Worm (Caenorhabditis elegans) whole organism, L1 larva: ENCODE measurements around the gene rpt-3.

Experiments used
- C04F5.9 ChIP-seq: sonication (generic microtip); optimal IDR thresholded peaks from 2 replicates; lab custom pipeline; 2016; ENCODE audit warnings: missing genetic modification characterization, missing compliant biosample characterization
- C34B4.2 ChIP-seq: sonication (generic microtip); optimal IDR thresholded peaks from 2 replicates; lab custom pipeline; 2017; ENCODE audit warnings: mild to moderate bottlenecking, missing genetic modification characterization, missing compliant biosample characterization
- F16B12.6 ChIP-seq: fragments of 150-350 bp; optimal IDR thresholded peaks from 2 replicates; lab custom pipeline; 2014; ENCODE audit warnings: missing biosample characterization, missing genetic modification characterization
- alr-1 ChIP-seq: fragments of 200-800 bp; sonication (Bioruptor generic); optimal IDR thresholded peaks from 2 replicates; lab custom pipeline; 2018; ENCODE audit warnings: borderline replicate concordance, mild to moderate bottlenecking, missing genetic modification characterization, missing compliant biosample characterization
- ama-1 ChIP-seq: fragments of 150-350 bp; optimal IDR thresholded peaks from 2 replicates; lab custom pipeline; 2014
- ceh-8 ChIP-seq: fragments of 200-800 bp; sonication (Bioruptor generic); optimal IDR thresholded peaks from 2 replicates; lab custom pipeline; 2018; ENCODE audit warnings: mild to moderate bottlenecking, missing genetic modification characterization, moderate library complexity, missing compliant biosample characterization
- ceh-82 ChIP-seq, 3 experiments: fragments of 150-350 bp in 1 of 3; sonication (generic microtip) in 2 of 3; optimal IDR thresholded peaks; 2 replicates each; lab custom pipeline; 2014 to 2017; ENCODE audit warnings: missing biosample characterization in 3 of 3, missing genetic modification characterization in 3 of 3
- ces-1 ChIP-seq: fragments of 150-350 bp; optimal IDR thresholded peaks from 2 replicates; lab custom pipeline; 2014; ENCODE audit warnings: missing biosample characterization, missing genetic modification reagents, missing genetic modification characterization
- dpl-1 ChIP-seq, 3 experiments: fragments of 150-350 bp in 2 of 3; sonication (generic microtip) in 1 of 3; optimal IDR thresholded peaks; 2 replicates each; lab custom pipeline; 2014 to 2017; ENCODE audit warnings: missing biosample characterization in 3 of 3, missing genetic modification characterization in 3 of 3, missing genetic modification reagents in 3 of 3
- efl-1 ChIP-seq, 4 experiments: fragments of 150-350 bp; optimal IDR thresholded peaks in 3 of 4; peaks in 1 of 4; 1 replicate in 1 of 4; 2 replicates in 3 of 4; lab custom pipeline; 2014; ENCODE audit warnings: missing biosample characterization in 2 of 4, missing genetic modification characterization in 2 of 4, missing genetic modification reagents in 2 of 4
- efl-3 ChIP-seq: fragments of 200-800 bp; sonication (Bioruptor generic); optimal IDR thresholded peaks from 2 replicates; lab custom pipeline; 2018; ENCODE audit warnings: mild to moderate bottlenecking, missing genetic modification characterization, missing compliant biosample characterization
- egl-13 ChIP-seq: sonication (generic microtip); optimal IDR thresholded peaks from 2 replicates; lab custom pipeline; 2016; ENCODE audit warnings: missing genotype, missing genetic modification reagents, missing genetic modification characterization, missing compliant biosample characterization
- egl-27 ChIP-seq, 2 experiments: fragments of 150-350 bp in 1 of 2; sonication (generic microtip); optimal IDR thresholded peaks; 3 replicates each; lab custom pipeline; 2017 to 2018; ENCODE audit warnings: missing biosample characterization in 2 of 2, missing genetic modification characterization in 2 of 2, missing genetic modification reagents in 2 of 2
- elt-2 ChIP-seq: sonication (generic microtip); optimal IDR thresholded peaks from 2 replicates; lab custom pipeline; 2016; ENCODE audit warnings: missing genetic modification characterization, mild to moderate bottlenecking, inconsistent platforms, missing compliant biosample characterization, missing genetic modification reagents
- elt-3 ChIP-seq, 6 experiments: fragments of 150-350 bp in 1 of 6; sonication (generic microtip); optimal IDR thresholded peaks; 2 replicates each; lab custom pipeline; 2017 to 2018; ENCODE audit warnings: missing biosample characterization in 6 of 6, missing genetic modification characterization in 6 of 6, inconsistent platforms in 1 of 6
- ets-5 ChIP-seq: fragments of 200-800 bp; sonication (Bioruptor generic); IDR thresholded peaks from 2 replicates; pipeline ENCODE4 v1.3.6; 2022; ENCODE audit warnings: missing genetic modification characterization, missing compliant biosample characterization
- fkh-10 ChIP-seq: sonication (generic microtip); optimal IDR thresholded peaks from 2 replicates; lab custom pipeline; 2017; ENCODE audit warnings: missing biosample characterization, missing genetic modification reagents, missing genetic modification characterization
- hlh-4 ChIP-seq: sonication (generic microtip); optimal IDR thresholded peaks from 2 replicates; lab custom pipeline; 2016; ENCODE audit warnings: mild to moderate bottlenecking, missing genetic modification characterization, missing compliant biosample characterization
- hpl-2 ChIP-seq: fragments of 150-350 bp; optimal IDR thresholded peaks from 2 replicates; lab custom pipeline; 2014; ENCODE audit warnings: missing biosample characterization, missing genetic modification reagents, missing genetic modification characterization
- irx-1 ChIP-seq: sonication (generic microtip); optimal IDR thresholded peaks from 2 replicates; lab custom pipeline; 2016; ENCODE audit warnings: missing genetic modification characterization, missing compliant biosample characterization
- isw-1 ChIP-seq: fragments of 200-800 bp; sonication (Bioruptor generic); IDR thresholded peaks from 2 replicates; pipeline ENCODE4 v1.3.6; 2022; ENCODE audit warnings: missing genetic modification characterization, missing compliant biosample characterization
- jun-1 ChIP-seq: fragments of 150-350 bp; optimal IDR thresholded peaks from 2 replicates; lab custom pipeline; 2014; ENCODE audit warnings: missing biosample characterization, missing genetic modification reagents, missing genetic modification characterization
- lin-13 ChIP-seq: fragments of 150-350 bp; optimal IDR thresholded peaks from 2 replicates; lab custom pipeline; 2014; ENCODE audit warnings: missing biosample characterization, missing genetic modification reagents, missing genetic modification characterization
- lin-35 ChIP-seq, 2 experiments: fragments of 150-350 bp; optimal IDR thresholded peaks; 2 replicates each; lab custom pipeline; 2014; ENCODE audit warnings: missing biosample characterization in 2 of 2, missing genetic modification characterization in 2 of 2, missing genetic modification reagents in 2 of 2
- lir-3 ChIP-seq: sonication (generic microtip); optimal IDR thresholded peaks from 2 replicates; lab custom pipeline; 2016; ENCODE audit warnings: mild to moderate bottlenecking, missing genetic modification characterization, moderate library complexity, missing compliant biosample characterization; ENCODE audit not compliant: poor library complexity
- nhr-11 ChIP-seq: fragments of 150-350 bp; optimal IDR thresholded peaks from 2 replicates; lab custom pipeline; 2014; ENCODE audit warnings: missing biosample characterization, missing genetic modification characterization
- nhr-12 ChIP-seq: sonication (generic microtip); optimal IDR thresholded peaks from 2 replicates; lab custom pipeline; 2017; ENCODE audit warnings: missing biosample characterization, missing genetic modification characterization
- nhr-19 ChIP-seq: fragments of 200-800 bp; sonication (Bioruptor generic); conservative IDR thresholded peaks from 2 replicates; pipeline ENCODE4 v1.3.6; 2022; ENCODE audit warnings: missing genetic modification characterization, missing compliant biosample characterization
- nhr-20 ChIP-seq: sonication (generic microtip); optimal IDR thresholded peaks from 2 replicates; lab custom pipeline; 2016; ENCODE audit warnings: mild to moderate bottlenecking, missing genetic modification characterization, missing compliant biosample characterization
- nhr-28 ChIP-seq: fragments of 150-350 bp; optimal IDR thresholded peaks from 2 replicates; lab custom pipeline; 2014; ENCODE audit warnings: missing biosample characterization, missing genetic modification characterization
- nhr-47 ChIP-seq: sonication (generic microtip); optimal IDR thresholded peaks from 2 replicates; lab custom pipeline; 2016; ENCODE audit warnings: mild to moderate bottlenecking, missing genetic modification characterization, moderate library complexity, missing compliant biosample characterization
- nhr-77 ChIP-seq: fragments of 150-350 bp; optimal IDR thresholded peaks from 2 replicates; lab custom pipeline; 2014; ENCODE audit warnings: missing biosample characterization, missing genetic modification characterization
- nhr-84 ChIP-seq: sonication (generic microtip); optimal IDR thresholded peaks from 2 replicates; lab custom pipeline; 2017; ENCODE audit warnings: missing biosample characterization, missing genetic modification characterization
- nhr-85 ChIP-seq: sonication (generic microtip); peaks from one replicate; lab custom pipeline; 2016; ENCODE audit warnings: missing genetic modification characterization, inconsistent platforms, missing compliant biosample characterization
- nhr-90 ChIP-seq: sonication (generic microtip); optimal IDR thresholded peaks from 2 replicates; lab custom pipeline; 2016; ENCODE audit warnings: mild to moderate bottlenecking, missing genetic modification characterization, missing compliant biosample characterization; ENCODE audit not compliant: poor library complexity
- pag-3 ChIP-seq: sonication (generic microtip); optimal IDR thresholded peaks from 2 replicates; lab custom pipeline; 2017; ENCODE audit warnings: missing genetic modification characterization, mild to moderate bottlenecking, missing compliant biosample characterization, antibody characterized with exemption, borderline replicate concordance; ENCODE audit not compliant: insufficient read depth
- pax-3 ChIP-seq: fragments of 200-800 bp; sonication (Bioruptor generic); optimal IDR thresholded peaks from 2 replicates; lab custom pipeline; 2018; ENCODE audit warnings: mild to moderate bottlenecking, missing genetic modification characterization, moderate library complexity, missing compliant biosample characterization
- pqm-1 ChIP-seq: sonication (generic microtip); optimal IDR thresholded peaks from 3 replicates; lab custom pipeline; 2017; ENCODE audit warnings: missing biosample characterization, missing genetic modification characterization
- rnt-1 ChIP-seq: sonication (generic microtip); optimal IDR thresholded peaks from 2 replicates; lab custom pipeline; 2016; ENCODE audit warnings: mild to moderate bottlenecking, missing genetic modification characterization, moderate library complexity, missing compliant biosample characterization
- skn-1 ChIP-seq: fragments of 150-350 bp; optimal IDR thresholded peaks from 2 replicates; lab custom pipeline; 2014; ENCODE audit warnings: missing biosample characterization, missing genetic modification characterization
- snu-23 ChIP-seq: sonication (generic microtip); optimal IDR thresholded peaks from 2 replicates; lab custom pipeline; 2016; ENCODE audit warnings: missing genetic modification characterization, missing compliant biosample characterization
- sptf-1 ChIP-seq: fragments of 150-350 bp; optimal IDR thresholded peaks from 2 replicates; lab custom pipeline; 2014; ENCODE audit warnings: missing biosample characterization, missing genetic modification characterization
- sup-37 ChIP-seq: fragments of 200-800 bp; sonication (Bioruptor generic); optimal IDR thresholded peaks from 2 replicates; lab custom pipeline; 2018; ENCODE audit warnings: mild to moderate bottlenecking, missing genetic modification characterization, missing compliant biosample characterization
- swsn-7 ChIP-seq: sonication (generic microtip); optimal IDR thresholded peaks from 2 replicates; lab custom pipeline; 2016; ENCODE audit warnings: missing genetic modification characterization, missing compliant biosample characterization
- tlp-1 ChIP-seq: fragments of 150-350 bp; optimal IDR thresholded peaks from 2 replicates; lab custom pipeline; 2014; ENCODE audit warnings: missing biosample characterization, missing genetic modification characterization
- unc-62 ChIP-seq: fragments of 150-350 bp; optimal IDR thresholded peaks from 2 replicates; lab custom pipeline; 2014; ENCODE audit warnings: missing biosample characterization, missing genetic modification reagents, missing genetic modification characterization
- vab-15 ChIP-seq: sonication (generic microtip); optimal IDR thresholded peaks from 2 replicates; lab custom pipeline; 2017; ENCODE audit warnings: missing genotype, mild to moderate bottlenecking, missing genetic modification characterization, missing compliant biosample characterization
- zag-1 ChIP-seq: fragments of 150-350 bp; optimal IDR thresholded peaks from 2 replicates; lab custom pipeline; 2014; ENCODE audit warnings: missing biosample characterization, missing genetic modification characterization
- zip-4 ChIP-seq: fragments of 200-800 bp; sonication (Bioruptor generic); optimal IDR thresholded peaks from 2 replicates; lab custom pipeline; 2018; ENCODE audit warnings: mild to moderate bottlenecking, missing genetic modification characterization, moderate library complexity, missing compliant biosample characterization
- ztf-11 ChIP-seq, 2 experiments: sonication (generic microtip); optimal IDR thresholded peaks; 2 replicates each; lab custom pipeline; 2016 to 2017; ENCODE audit warnings: missing genetic modification characterization in 2 of 2, missing biosample characterization in 1 of 2, missing compliant biosample characterization in 1 of 2

Gene rpt-3

ce11 chrIII:6459820-6460219 is 29.8 kb upstream of the rpt-3 start, which contains the start of gene algn-1:
Gene algn-1, plus strand, starts transcription at chrIII:6460120.
- TF ChIP-seq zag-1 (tag; lab: Kevin White, UChicago) (no peak), jun-1 (tag; lab: Kevin White, UChicago) (no peak), efl-3 (GFP tag; lab: Kevin White, UChicago) (no peak), skn-1 (tag; lab: Kevin White, UChicago) (no peak), C04F5.9 (tag; lab: Kevin White, UChicago) (no peak), vab-15 (tag; lab: Kevin White, UChicago) (no peak), nhr-20 (tag; lab: Kevin White, UChicago) (no peak), hlh-4 (no peak), egl-27 (tag; optimal IDR thresholded peaks at IDR 0.05; lab: Kevin White, UChicago) (no peak), ceh-8 (GFP tag; lab: Kevin White, UChicago) (no peak), irx-1 (tag; lab: Kevin White, UChicago) (no peak), ceh-82 (tag; optimal IDR thresholded peaks at IDR 0.05; lab: Kevin White, UChicago) (no peak), fkh-10 (GFP tag; lab: Kevin White, UChicago) (no peak)

- TF ChIP-seq snu-23 (GFP tag; lab: Kevin White, UChicago), result peak; percentile 11
- TF ChIP-seq tlp-1 (tag; lab: Kevin White, UChicago), result no peak
- peak; percentile 68 for TF ChIP-seq ama-1
- TF ChIP-seq efl-1 (optimal IDR thresholded peaks at IDR 0.05; lab: Kevin White, UChicago), result no peak
- no peak for TF ChIP-seq efl-1 (GFP tag; optimal IDR thresholded peaks at IDR 0.05 in 1 of 2; lab: Kevin White, UChicago)
- no peak for TF ChIP-seq C34B4.2
- peak; percentile 12 for TF ChIP-seq nhr-90 (tag; lab: Kevin White, UChicago)
- no peak for TF ChIP-seq nhr-11 (tag; lab: Kevin White, UChicago)
- no peak for TF ChIP-seq unc-62
- no peak for TF ChIP-seq lir-3 (tag; lab: Kevin White, UChicago)
- TF ChIP-seq zip-4, result no peak
- TF ChIP-seq C04F5.9 (tag; lab: Kevin White, UChicago), result no peak
- no peak for TF ChIP-seq elt-3 (tag; optimal IDR thresholded peaks at IDR 0.05; lab: Kevin White, UChicago)
- no peak for TF ChIP-seq egl-13 (tag; lab: Kevin White, UChicago)
- TF ChIP-seq lin-35 (GFP tag; optimal IDR thresholded peaks at IDR 0.05; lab: Kevin White, UChicago), result no peak
- no peak for TF ChIP-seq pag-3 (tag; lab: Kevin White, UChicago)
- TF ChIP-seq lin-13 (GFP tag; lab: Kevin White, UChicago), result no peak
- no peak for TF ChIP-seq pax-3 (tag; lab: Kevin White, UChicago)
- no peak for TF ChIP-seq nhr-12
- no peak for TF ChIP-seq hpl-2
- TF ChIP-seq swsn-7 (tag; lab: Kevin White, UChicago), result no peak
- no peak for TF ChIP-seq dpl-1 (GFP tag; optimal IDR thresholded peaks at IDR 0.05; lab: Kevin White, UChicago)
- no peak for TF ChIP-seq ces-1
- TF ChIP-seq efl-3 (GFP tag; lab: Kevin White, UChicago), result no peak
- TF ChIP-seq isw-1 (GFP tag; lab: Robert Waterston, UW), result no peak
- TF ChIP-seq nhr-28 (tag; lab: Kevin White, UChicago), result no peak
- no peak for TF ChIP-seq alr-1 (tag; lab: Kevin White, UChicago)
- no peak for TF ChIP-seq vab-15 (tag; lab: Kevin White, UChicago)
- no peak for TF ChIP-seq jun-1 (tag; lab: Kevin White, UChicago)
- TF ChIP-seq ztf-11 (tag; optimal IDR thresholded peaks at IDR 0.05; lab: Kevin White, UChicago), result no peak
- TF ChIP-seq nhr-77 (tag; lab: Kevin White, UChicago), result no peak
- peak; percentile 9 for TF ChIP-seq nhr-85 (tag; lab: Kevin White, UChicago)
- peak; percentile 5 for TF ChIP-seq rnt-1 (tag; lab: Kevin White, UChicago)
- peak; percentile 1 for TF ChIP-seq elt-2 (tag; lab: Kevin White, UChicago)
- no peak for TF ChIP-seq pqm-1
- TF ChIP-seq sup-37 (GFP tag; lab: Kevin White, UChicago), result no peak
- no peak for TF ChIP-seq ets-5 (GFP tag; lab: Robert Waterston, UW)
- TF ChIP-seq nhr-47 (tag; lab: Kevin White, UChicago), result peak; percentile 11
- no peak for TF ChIP-seq zag-1 (tag; lab: Kevin White, UChicago)
- TF ChIP-seq F16B12.6 (tag; lab: Kevin White, UChicago), result no peak
- TF ChIP-seq sptf-1, result no peak
- TF ChIP-seq nhr-84 (tag; lab: Kevin White, UChicago), result no peak
- TF ChIP-seq nhr-19 (GFP tag; lab: Robert Waterston, UW), result 0 out of 2 replicates have a peak, but pooled peaks have one; percentile 2
These were observed 27.0 kb upstream of the rpt-3 start, which contains the start of gene T26A5.8 for ce11 chrIII:6462610-6463009. Gene T26A5.8, minus strand, starts transcription at chrIII:6462856.
